Worm (Caenorhabditis elegans) whole organism, L3 larva: ENCODE measurements around the gene F36G3.2.

Source experiments
- ZK546.5 ChIP-seq: sonication (generic microtip); optimal IDR thresholded peaks from 2 replicates; lab custom pipeline; 2017; ENCODE audit warnings: missing biosample characterization, missing genetic modification characterization
- ceh-28 ChIP-seq: fragments of 150-350 bp; optimal IDR thresholded peaks from 2 replicates; lab custom pipeline; 2014; ENCODE audit warnings: missing biosample characterization, missing genetic modification reagents, missing genetic modification characterization
- egl-27 ChIP-seq: sonication (generic microtip); optimal IDR thresholded peaks from 4 replicates; lab custom pipeline; 2017; ENCODE audit warnings: missing biosample characterization, missing genetic modification reagents, missing genetic modification characterization
- elt-1 ChIP-seq: fragments of 150-350 bp; optimal IDR thresholded peaks from 2 replicates; lab custom pipeline; 2014; ENCODE audit warnings: missing biosample characterization, missing genetic modification characterization
- mdl-1 ChIP-seq: fragments of 150-350 bp; optimal IDR thresholded peaks from 2 replicates; lab custom pipeline; 2014; ENCODE audit warnings: missing biosample characterization, missing genetic modification characterization
- nhr-28 ChIP-seq: fragments of 150-350 bp; optimal IDR thresholded peaks from 2 replicates; lab custom pipeline; 2014; ENCODE audit warnings: missing biosample characterization, missing genetic modification characterization
- snpc-4 ChIP-seq: fragments of 150-350 bp; optimal IDR thresholded peaks from 2 replicates; lab custom pipeline; 2014; ENCODE audit warnings: missing biosample characterization, missing genetic modification characterization
- tbx-2 ChIP-seq: sonication (generic microtip); optimal IDR thresholded peaks from 2 replicates; lab custom pipeline; 2016; ENCODE audit warnings: mild to moderate bottlenecking, missing genetic modification characterization, missing compliant biosample characterization
- unc-39 ChIP-seq: sonication (generic microtip); optimal IDR thresholded peaks from 4 replicates; lab custom pipeline; 2017; ENCODE audit warnings: missing biosample characterization, missing genetic modification characterization
- ztf-11 ChIP-seq: fragments of 150-350 bp; optimal IDR thresholded peaks from 2 replicates; lab custom pipeline; 2014; ENCODE audit warnings: missing biosample characterization, missing genetic modification characterization
- ztf-4 ChIP-seq: fragments of 150-350 bp; optimal IDR thresholded peaks from 2 replicates; lab custom pipeline; 2014; ENCODE audit warnings: missing biosample characterization, missing genetic modification characterization

DNA sequence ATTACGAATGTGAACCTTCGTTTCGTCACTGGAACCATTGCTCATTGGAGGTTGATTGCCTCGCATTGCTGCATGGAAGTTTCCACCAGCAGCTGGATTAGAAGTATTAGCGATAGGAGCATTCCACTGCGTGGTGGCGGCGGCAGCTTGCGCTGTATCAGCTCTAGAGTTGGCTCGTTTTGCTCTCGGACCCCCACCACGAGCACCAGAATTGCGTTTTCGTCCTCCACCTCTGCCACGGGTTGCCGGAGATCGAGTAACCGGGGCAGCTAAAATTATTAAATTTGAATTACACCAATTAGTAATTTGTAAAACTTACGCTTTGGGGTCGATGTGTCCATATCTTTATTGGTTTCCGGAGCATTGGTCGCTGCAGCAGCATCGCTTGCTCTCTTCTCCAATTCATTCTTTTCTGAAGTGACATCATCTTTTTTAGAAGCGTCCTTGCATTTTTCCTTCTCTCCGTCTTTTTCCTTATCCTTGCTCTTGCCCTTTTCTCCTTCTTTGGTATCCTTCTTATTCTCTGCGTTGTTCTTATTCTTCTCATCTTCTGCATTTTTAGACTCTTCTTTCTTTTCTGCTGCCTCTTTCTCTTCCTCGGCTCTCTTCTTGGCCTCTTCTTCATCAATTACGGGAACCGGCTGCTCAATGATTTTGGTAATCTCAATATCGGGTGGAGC is 20.2 kb upstream of the F36G3.2 start:
- no peak for TF ChIP-seq elt-1
- no peak for TF ChIP-seq ceh-28 (tag; lab: Kevin White, UChicago)
- no peak for TF ChIP-seq egl-27 (tag; lab: Kevin White, UChicago)
- TF ChIP-seq tbx-2 = no peak
- no peak for TF ChIP-seq ztf-11
- no peak for TF ChIP-seq ztf-4 (tag; lab: Kevin White, UChicago)
- TF ChIP-seq unc-39 = no peak
- TF ChIP-seq nhr-28 (tag; lab: Kevin White, UChicago) = no peak
- no peak for TF ChIP-seq snpc-4 (tag; lab: Kevin White, UChicago)
- TF ChIP-seq mdl-1 (tag; lab: Kevin White, UChicago) = no peak
- no peak for TF ChIP-seq ZK546.5 (tag; lab: Kevin White, UChicago)
